Worm (Caenorhabditis elegans): ENCODE results near the gene F01G4.6.

DNA sequence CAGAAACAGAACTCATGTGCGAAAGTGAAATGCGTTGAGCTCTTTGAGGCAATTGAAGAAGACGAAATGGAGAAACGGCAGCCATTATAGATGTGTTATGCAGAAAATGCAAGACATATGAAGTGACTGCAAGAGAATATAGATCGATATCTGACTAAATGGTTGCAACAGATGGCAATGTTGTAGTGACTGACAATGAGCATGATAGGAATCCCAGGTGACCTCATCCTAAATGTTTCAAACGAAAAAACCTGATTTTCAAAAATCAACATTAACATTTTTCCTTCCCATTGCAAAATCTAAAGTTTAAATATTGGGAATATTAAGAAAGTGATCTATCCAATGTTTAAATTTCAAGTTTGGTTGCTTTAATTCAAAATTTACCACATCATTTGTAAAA lies 11.4 kb upstream of the F01G4.6 start, which contains the start of gene C08F8.15:
- TF ChIP-seq snpc-4 (tag; optimal IDR thresholded peaks at IDR 0.05): no peak
- TF ChIP-seq sea-2 (GFP tag; optimal IDR thresholded peaks at IDR 0.05): no peak
- TF ChIP-seq elt-1 (tag; optimal IDR thresholded peaks at IDR 0.05): no peak
- TF ChIP-seq ztf-11 (tag; optimal IDR thresholded peaks at IDR 0.05): no peak
- no peak for TF ChIP-seq jun-1 (tag; optimal IDR thresholded peaks at IDR 0.05)
- TF ChIP-seq ceh-9 (tag; optimal IDR thresholded peaks at IDR 0.05): no peak
- TF ChIP-seq nhr-67 (tag; optimal IDR thresholded peaks at IDR 0.05): no peak
- no peak for TF ChIP-seq egl-27 (tag; optimal IDR thresholded peaks at IDR 0.05)
- no peak for TF ChIP-seq unc-39 (tag; optimal IDR thresholded peaks at IDR 0.05)
- TF ChIP-seq nhr-76 (tag; optimal IDR thresholded peaks at IDR 0.05): no peak
- no peak for TF ChIP-seq egl-5 (tag; optimal IDR thresholded peaks at IDR 0.05)
